Worm (Caenorhabditis elegans) whole organism, midembryonic: ENCODE data around the gene gbf-1.

Source experiments
- flt-1 ChIP-seq: fragments of 200-800 bp; sonication (Bioruptor generic); IDR thresholded peaks from 2 replicates; pipeline ENCODE4 v1.3.6; 2022; ENCODE audit warnings: missing genetic modification characterization, missing compliant biosample characterization
- med-1 ChIP-seq: sonication (generic microtip); optimal IDR thresholded peaks from 2 replicates; lab custom pipeline; 2017; ENCODE audit warnings: missing genetic modification characterization, mild to moderate bottlenecking, missing compliant biosample characterization, antibody characterized with exemption, missing genetic modification reagents; ENCODE audit not compliant: insufficient read depth

ce11 chrIII:11742191-11742590 lies 31.3 kb downstream of the gbf-1 start:
- TF ChIP-seq flt-1 (GFP tag; lab: Robert Waterston, UW), result no peak
- no peak for TF ChIP-seq med-1 (GFP tag; lab: Kevin White, UChicago)
